Fruit fly (Drosophila melanogaster) whole organism, adult: ENCODE data around the gene CG31104.
A peak's percentile ranks its signal among the peaks of the same experiment; 100 is the strongest.

Experiments used
- CG11617 ChIP-seq: fragments of 200-800 bp; sonication (Bioruptor generic); optimal IDR thresholded peaks from 2 replicates; lab custom pipeline; 2017; ENCODE audit warnings: mild to moderate bottlenecking, missing biosample characterization, missing genetic modification reagents, missing genetic modification characterization
- CG12768 ChIP-seq: fragments of 200-800 bp; sonication (Bioruptor generic); optimal IDR thresholded peaks from 2 replicates; lab custom pipeline; 2017; ENCODE audit warnings: missing biosample characterization, missing genetic modification characterization, mild to moderate bottlenecking, moderate library complexity, missing genetic modification reagents
- CG14711 ChIP-seq: fragments of 200-800 bp; sonication (Bioruptor generic); optimal IDR thresholded peaks from 2 replicates; lab custom pipeline; 2018; ENCODE audit warnings: missing biosample characterization, mild to moderate bottlenecking, missing genetic modification characterization, moderate library complexity
- CG1620 ChIP-seq: fragments of 200-800 bp; sonication (Bioruptor generic); optimal IDR thresholded peaks from 2 replicates; lab custom pipeline; 2016; ENCODE audit warnings: missing biosample characterization, missing genetic modification characterization
- CG33017 ChIP-seq: fragments of 200-800 bp; sonication (Bioruptor generic); optimal IDR thresholded peaks from 2 replicates; lab custom pipeline; 2018; ENCODE audit warnings: missing biosample characterization, mild to moderate bottlenecking, missing genetic modification characterization, moderate library complexity
- CG5204 ChIP-seq: fragments of 200-800 bp; sonication (Bioruptor generic); optimal IDR thresholded peaks from 2 replicates; lab custom pipeline; 2016; ENCODE audit warnings: missing biosample characterization, missing genetic modification characterization
- CG7045 ChIP-seq: fragments of 200-800 bp; sonication (Bioruptor generic); optimal IDR thresholded peaks from 2 replicates; lab custom pipeline; 2017; ENCODE audit warnings: missing biosample characterization, mild to moderate bottlenecking, missing genetic modification characterization
- CG7101 ChIP-seq: fragments of 200-800 bp; sonication (Bioruptor generic); optimal IDR thresholded peaks from 2 replicates; lab custom pipeline; 2018; ENCODE audit warnings: missing biosample characterization, mild to moderate bottlenecking, missing genetic modification characterization, moderate library complexity
- Clk ChIP-seq: fragments of 200-800 bp; sonication (Bioruptor generic); optimal IDR thresholded peaks from 2 replicates; lab custom pipeline; 2017; ENCODE audit warnings: missing biosample characterization, missing genetic modification characterization
- Crg-1 ChIP-seq: fragments of 200-800 bp; sonication (Bioruptor generic); optimal IDR thresholded peaks from 2 replicates; lab custom pipeline; 2016; ENCODE audit warnings: missing biosample characterization, missing genetic modification characterization
- Hr96 ChIP-seq: fragments of 200-800 bp; sonication (Bioruptor generic); optimal IDR thresholded peaks from 2 replicates; lab custom pipeline; 2016; ENCODE audit warnings: missing biosample characterization, missing genetic modification characterization
- Mnt ChIP-seq: fragments of 200-800 bp; sonication (Bioruptor generic); optimal IDR thresholded peaks from 2 replicates; lab custom pipeline; 2016; ENCODE audit warnings: missing biosample characterization, mild to moderate bottlenecking, missing genetic modification characterization
- bab1 ChIP-seq: fragments of 200-800 bp; sonication (Bioruptor generic); optimal IDR thresholded peaks from 3 replicates; lab custom pipeline; 2019; ENCODE audit warnings: missing biosample characterization, mild to moderate bottlenecking, missing genetic modification characterization, moderate library complexity
- cic ChIP-seq: fragments of 200-800 bp; sonication (Bioruptor generic); optimal IDR thresholded peaks from 2 replicates; lab custom pipeline; 2017; ENCODE audit warnings: missing biosample characterization, mild to moderate bottlenecking, missing genetic modification characterization, moderate library complexity
- cnc ChIP-seq, 2 experiments: fragments of >200 bp; optimal IDR thresholded peaks; 2 replicates each; lab custom pipeline; 2017
- kay ChIP-seq: fragments of 200-800 bp; sonication (Bioruptor generic); peaks from one replicate; lab custom pipeline; 2016; ENCODE audit warnings: missing biosample characterization, missing genetic modification characterization, borderline replicate concordance
- ovo ChIP-seq: fragments of 200-800 bp; sonication (Bioruptor generic); optimal IDR thresholded peaks from 2 replicates; lab custom pipeline; 2016; ENCODE audit warnings: missing biosample characterization, missing genetic modification characterization
- pad ChIP-seq: fragments of 200-800 bp; sonication (Bioruptor generic); optimal IDR thresholded peaks from 3 replicates; lab custom pipeline; 2017; ENCODE audit warnings: missing biosample characterization, missing genetic modification characterization, mild to moderate bottlenecking, moderate library complexity, missing genetic modification reagents
- tj ChIP-seq: fragments of 200-800 bp; sonication (Bioruptor generic); optimal IDR thresholded peaks from 3 replicates; lab custom pipeline; 2017; ENCODE audit warnings: missing biosample characterization, mild to moderate bottlenecking, missing genetic modification characterization, moderate library complexity
- toe ChIP-seq: fragments of 200-800 bp; sonication (Bioruptor generic); optimal IDR thresholded peaks from 2 replicates; lab custom pipeline; 2016; ENCODE audit warnings: missing biosample characterization, missing genetic modification characterization

Gene CG31104

DNA sequence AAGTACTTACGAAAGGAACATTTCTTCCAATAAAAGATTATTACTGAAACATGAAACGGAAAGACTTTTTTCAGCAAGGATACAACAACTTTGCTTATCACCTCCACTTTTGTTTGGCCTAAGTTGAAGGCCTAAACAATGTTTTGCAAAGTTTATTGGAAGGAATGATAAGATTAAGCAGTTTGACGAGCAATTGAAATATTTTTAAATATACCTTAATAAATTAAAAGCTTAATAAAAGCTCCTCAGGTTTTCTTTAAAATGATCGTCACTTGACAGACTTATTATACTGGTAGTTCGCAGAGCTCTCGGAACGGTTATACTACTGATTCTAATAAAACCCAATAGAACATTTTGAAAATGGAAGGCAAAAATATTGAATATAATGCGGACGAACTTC is at the start of gene CG31104:
Gene CG31104, plus strand, starts transcription at position 301 of the 400 bp plus-strand sequence.
- TF ChIP-seq kay (peak; percentile 87), CG33017 (tag; lab: Kevin White, UChicago) (no peak)

DNA sequence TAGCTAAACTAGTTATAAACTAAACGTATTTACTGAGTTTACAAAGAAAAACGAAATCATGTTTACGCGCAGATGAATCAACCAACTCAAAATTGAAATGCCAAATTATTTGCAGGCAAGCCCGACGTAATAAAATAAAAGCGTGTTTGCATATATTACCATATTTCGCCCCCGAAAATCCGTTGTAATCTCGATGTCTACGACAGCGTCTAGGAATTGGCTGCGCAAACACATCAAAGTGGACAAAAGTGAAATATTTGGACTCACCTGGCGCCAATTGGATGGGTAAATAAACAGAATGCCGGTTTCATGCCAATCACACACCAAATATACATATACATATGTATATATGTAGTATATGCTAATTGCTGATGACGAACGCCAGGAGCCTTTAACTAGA is 49.2 kb upstream of the CG31104 start:
- TF ChIP-seq CG1620 (GFP tag; lab: Kevin White, UChicago) (no peak), pad (no peak), Clk (no peak), cic (GFP tag; lab: Kevin White, UChicago) (no peak), CG33017 (tag; lab: Kevin White, UChicago) (no peak), CG7045 (GFP tag; lab: Kevin White, UChicago) (no peak), Crg-1 (GFP tag; lab: Kevin White, UChicago) (no peak), ovo (GFP tag; lab: Kevin White, UChicago) (no peak), CG14711 (no peak), toe (GFP tag; lab: Kevin White, UChicago) (no peak), tj (GFP tag; lab: Kevin White, UChicago) (no peak), CG12768 (GFP tag; lab: Kevin White, UChicago) (no peak), CG5204 (GFP tag; lab: Kevin White, UChicago) (no peak), bab1 (no peak), kay (no peak), CG7101 (tag; lab: Kevin White, UChicago) (no peak), CG11617 (no peak)

dm6 chr3R:25237314-25237713 is 48.0 kb upstream of the CG31104 start, which contains the start of gene Jhbp7:
Gene Jhbp7, plus strand, starts transcription at chr3R:25237614.
- TF ChIP-seq CG1620 (GFP tag; lab: Kevin White, UChicago) (no peak), Mnt (no peak)

DNA sequence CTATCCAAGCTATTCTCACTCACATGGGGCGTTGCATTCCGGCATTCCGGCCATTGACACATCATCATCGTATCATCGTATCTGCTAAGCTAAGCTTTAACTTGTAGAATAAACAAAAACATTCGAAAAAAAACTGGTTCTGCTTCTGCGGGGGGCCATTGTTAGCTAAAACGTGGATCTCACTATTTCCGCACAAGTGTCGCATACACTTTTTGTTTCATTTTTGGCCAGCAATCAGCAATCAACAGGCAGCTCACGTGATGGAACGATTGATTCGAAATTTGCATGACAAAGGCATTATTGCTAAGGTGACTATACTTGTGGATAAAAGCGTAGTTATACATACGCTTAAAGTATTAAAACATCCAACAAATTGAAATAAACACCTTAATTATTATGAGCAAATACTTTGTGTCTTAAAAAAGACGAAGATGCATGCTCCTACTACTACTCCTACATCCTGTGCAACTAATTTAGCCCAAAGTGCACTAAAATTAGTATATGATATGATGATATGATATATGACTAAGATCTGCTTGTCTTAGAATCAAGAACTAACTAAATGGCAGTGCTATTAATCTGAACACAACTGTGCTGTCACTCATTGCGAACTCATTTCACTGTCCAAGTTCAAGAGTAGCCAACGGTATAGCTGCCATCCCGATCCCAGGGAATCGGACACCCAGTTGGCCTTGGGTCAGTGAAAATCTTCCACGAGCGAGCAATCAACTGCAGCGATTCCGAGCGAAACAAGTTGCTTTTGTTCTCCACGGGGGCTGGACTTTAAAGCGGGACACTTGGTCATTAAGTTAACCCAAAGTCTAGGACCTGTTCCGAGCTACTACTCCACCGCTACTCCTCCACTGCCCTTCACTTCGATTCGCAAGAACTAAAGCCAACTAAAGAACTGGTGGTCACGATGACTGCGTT is 46.2 kb upstream of the CG31104 start:
- no peak for TF ChIP-seq kay
- no peak for TF ChIP-seq CG33017 (tag; lab: Kevin White, UChicago)
- no peak for TF ChIP-seq cic (GFP tag; lab: Kevin White, UChicago)
- no peak for TF ChIP-seq tj (GFP tag; lab: Kevin White, UChicago)
- TF ChIP-seq pad, result no peak
- TF ChIP-seq CG14711, result no peak
- TF ChIP-seq CG7101 (tag; lab: Kevin White, UChicago), result no peak

DNA sequence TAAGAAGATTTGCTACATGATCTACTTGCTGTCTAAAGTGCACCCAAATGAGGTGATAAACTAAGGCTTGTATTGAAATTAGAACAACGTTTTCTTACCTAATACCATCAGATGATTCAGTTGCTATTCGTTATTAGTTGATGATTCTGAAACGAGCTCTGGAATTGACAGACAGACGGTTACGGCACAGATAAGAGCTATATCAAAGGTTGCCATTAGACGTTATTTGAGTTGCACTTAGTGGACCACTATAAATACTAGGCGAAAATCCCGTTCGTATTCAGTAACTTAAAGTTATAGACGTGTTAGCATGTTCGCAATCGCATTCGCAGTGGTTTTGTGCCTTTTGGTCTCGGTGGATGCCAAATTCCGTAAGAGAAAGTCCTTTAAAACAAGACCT is 45.4 kb upstream of the CG31104 start, which contains the start of gene to:
Gene to, plus strand, starts transcription at position 301 of the 400 bp plus-strand sequence.
- TF ChIP-seq kay (no peak), tj (GFP tag; lab: Kevin White, UChicago) (no peak), CG5204 (GFP tag; lab: Kevin White, UChicago) (no peak), pad (no peak), Clk (no peak), toe (GFP tag; lab: Kevin White, UChicago) (no peak), Mnt (no peak), CG7045 (GFP tag; lab: Kevin White, UChicago) (no peak), CG14711 (no peak), CG33017 (tag; lab: Kevin White, UChicago) (no peak), cnc (optimal IDR thresholded peaks at IDR 0.05; lab: Kevin White, UChicago) (no peak), CG7101 (tag; lab: Kevin White, UChicago) (no peak), CG1620 (GFP tag; lab: Kevin White, UChicago) (no peak), ovo (GFP tag; lab: Kevin White, UChicago) (no peak), bab1 (no peak), CG12768 (GFP tag; lab: Kevin White, UChicago) (no peak), cic (GFP tag; lab: Kevin White, UChicago) (no peak), Crg-1 (GFP tag; lab: Kevin White, UChicago) (no peak)

dm6 chr3R:25241507-25242070 is 43.7 kb upstream of the CG31104 start, which contains the start of gene CG11854:
Gene CG11854, plus strand, starts transcription at chr3R:25242020.
- TF ChIP-seq bab1 (no peak), CG7045 (GFP tag; lab: Kevin White, UChicago) (no peak), Clk (no peak), CG14711 (no peak), pad (no peak), toe (GFP tag; lab: Kevin White, UChicago) (no peak), CG5204 (GFP tag; lab: Kevin White, UChicago) (no peak), Crg-1 (GFP tag; lab: Kevin White, UChicago) (no peak), kay (no peak), cic (GFP tag; lab: Kevin White, UChicago) (no peak), Hr96 (no peak), CG33017 (tag; lab: Kevin White, UChicago) (no peak), cnc (optimal IDR thresholded peaks at IDR 0.05; lab: Kevin White, UChicago) (no peak), CG12768 (GFP tag; lab: Kevin White, UChicago) (no peak), tj (GFP tag; lab: Kevin White, UChicago) (no peak), CG11617 (no peak), CG1620 (GFP tag; lab: Kevin White, UChicago) (no peak), CG7101 (tag; lab: Kevin White, UChicago) (no peak), Mnt (no peak), ovo (GFP tag; lab: Kevin White, UChicago) (no peak)
